Worm (Caenorhabditis elegans): Measurements from ENCODE around the gene W06A7.2.

W06A7.2 gene

DNA sequence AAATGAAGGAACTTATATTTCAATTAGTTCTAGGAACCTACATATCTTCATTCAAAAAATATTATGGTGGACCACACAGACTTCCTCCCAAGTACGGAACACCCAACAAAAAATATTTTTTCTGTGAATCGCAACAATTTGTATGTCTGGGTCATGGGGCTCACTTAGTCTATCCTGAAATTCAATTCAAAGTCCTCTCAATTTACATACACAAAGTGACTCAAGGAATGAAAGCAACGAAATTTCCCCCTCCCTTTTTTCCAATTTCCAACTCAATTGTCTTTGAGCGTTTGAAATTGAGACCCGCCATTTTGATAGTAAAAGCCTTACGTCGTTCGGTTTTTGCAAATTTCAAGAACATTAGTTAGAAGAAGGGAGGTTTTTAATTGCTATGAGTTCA, 37.7 kb downstream of the W06A7.2 start:
- TF ChIP-seq fkh-10 (GFP tag; optimal IDR thresholded peaks at IDR 0.05): peak; percentile 46
- TF ChIP-seq ceh-90 (tag; optimal IDR thresholded peaks at IDR 0.05): no peak

DNA sequence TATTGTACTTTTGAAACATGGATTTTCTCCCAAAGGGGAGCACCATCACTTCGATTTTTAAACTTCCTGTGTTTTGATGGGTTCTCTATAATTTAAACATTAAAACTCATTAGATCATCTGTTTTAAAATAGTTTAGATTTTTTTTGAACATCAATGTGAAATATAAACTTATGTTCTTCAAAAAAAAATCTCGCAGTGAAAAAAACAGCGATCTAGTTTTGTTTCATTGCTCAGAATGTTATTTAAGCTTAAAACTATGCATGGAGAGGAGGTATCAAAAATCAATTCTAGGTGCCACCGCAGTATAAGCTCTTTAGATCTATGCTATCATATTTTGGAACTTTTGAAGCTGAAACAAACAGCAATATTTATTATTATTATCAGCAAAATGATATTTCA, 46.5 kb downstream of the W06A7.2 start, which contains the start of gene gcy-14:
gcy-14 (minus strand) TSS at position 101 of the 400 bp plus-strand sequence.
- TF ChIP-seq lsy-2 (tag; optimal IDR thresholded peaks at IDR 0.05): no peak
- no peak for TF ChIP-seq ceh-63 (GFP tag; optimal IDR thresholded peaks at IDR 0.05)
- no peak for TF ChIP-seq ces-1 (GFP tag; optimal IDR thresholded peaks at IDR 0.05)
- no peak for TF ChIP-seq ceh-82 (tag; optimal IDR thresholded peaks at IDR 0.05)
- no peak for TF ChIP-seq efl-1 (optimal IDR thresholded peaks at IDR 0.05)
- no peak for TF ChIP-seq efl-1 (GFP tag; optimal IDR thresholded peaks at IDR 0.05 in 1 of 2)
- no peak for TF ChIP-seq pag-3 (tag; optimal IDR thresholded peaks at IDR 0.05; ENCODE audit: borderline replicate concordance, insufficient read depth)

DNA sequence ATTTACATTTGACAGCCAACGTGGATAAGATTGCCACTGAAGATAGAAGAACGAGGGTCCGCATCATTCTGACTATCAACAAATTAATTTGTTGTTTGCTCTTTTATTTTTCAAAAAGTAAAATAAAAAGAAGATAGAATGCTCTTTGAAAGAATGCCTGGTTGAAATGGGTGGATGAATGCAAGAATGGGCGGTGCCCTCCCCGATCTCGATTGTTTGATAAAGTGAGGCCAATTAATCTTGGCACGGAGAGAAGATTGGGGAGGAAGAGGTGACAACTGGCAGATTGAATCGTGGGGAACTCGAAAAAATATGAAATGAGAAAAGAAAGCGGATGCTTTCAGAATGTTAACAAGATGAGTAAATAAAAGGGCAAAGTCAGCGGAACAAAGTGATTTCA, 49.7 kb downstream of the W06A7.2 start, which contains the start of gene ZC412.3:
ZC412.3 (minus strand) TSS at position 183 of the 400 bp plus-strand sequence.
- TF ChIP-seq unc-130 (tag; optimal IDR thresholded peaks at IDR 0.05) (peak; percentile 56), ceh-82 (tag; optimal IDR thresholded peaks at IDR 0.05) (no peak), hlh-17 (GFP tag; optimal IDR thresholded peaks at IDR 0.05; ENCODE audit: borderline replicate concordance) (no peak), dpl-1 (GFP tag; optimal IDR thresholded peaks at IDR 0.05) (no peak), efl-3 (GFP tag; optimal IDR thresholded peaks at IDR 0.05) (no peak), ceh-90 (tag; optimal IDR thresholded peaks at IDR 0.05) (no peak), snu-23 (GFP tag; optimal IDR thresholded peaks at IDR 0.05) (peak; percentile 23), nhr-90 (tag; optimal IDR thresholded peaks at IDR 0.05; ENCODE audit: poor library complexity) (no peak), mep-1 (tag; optimal IDR thresholded peaks at IDR 0.05) (peak; percentile 11), pag-3 (tag; optimal IDR thresholded peaks at IDR 0.05; ENCODE audit: borderline replicate concordance, insufficient read depth) (peak; percentile 88), nhr-12 (tag; optimal IDR thresholded peaks at IDR 0.05) (no peak), grh-1 (GFP tag; IDR thresholded peaks at IDR 0.05) (no peak), lin-13 (GFP tag; optimal IDR thresholded peaks at IDR 0.05) (no peak), lin-39 (tag; optimal IDR thresholded peaks at IDR 0.05) (peak; percentile 53), skn-1 (tag; optimal IDR thresholded peaks at IDR 0.05) (no peak), lin-15B (tag; optimal IDR thresholded peaks at IDR 0.05) (no peak), ets-5 (GFP tag; IDR thresholded peaks at IDR 0.05) (no peak), tlp-1 (tag; optimal IDR thresholded peaks at IDR 0.05) (no peak), zip-4 (GFP tag; optimal IDR thresholded peaks at IDR 0.05) (no peak), jun-1 (tag; optimal IDR thresholded peaks at IDR 0.05) (no peak), lin-14 (GFP tag; optimal IDR thresholded peaks at IDR 0.05) (peak; percentile 77), nhr-11 (tag; optimal IDR thresholded peaks at IDR 0.05) (no peak), mab-9 (GFP tag; IDR thresholded peaks at IDR 0.05) (no peak), ceh-63 (GFP tag; optimal IDR thresholded peaks at IDR 0.05) (no peak), C16A3.4 (tag; optimal IDR thresholded peaks at IDR 0.05) (no peak), hlh-4 (tag; optimal IDR thresholded peaks at IDR 0.05) (no peak), dsc-1 (tag; optimal IDR thresholded peaks at IDR 0.05) (no peak), nhr-47 (tag; optimal IDR thresholded peaks at IDR 0.05) (no peak), efl-1 (optimal IDR thresholded peaks at IDR 0.05) (no peak), efl-1 (GFP tag; optimal IDR thresholded peaks at IDR 0.05 in 1 of 2) (no peak), irx-1 (tag; optimal IDR thresholded peaks at IDR 0.05) (no peak), tbx-2 (tag; optimal IDR thresholded peaks at IDR 0.05) (no peak), vab-15 (tag; optimal IDR thresholded peaks at IDR 0.05) (peak; percentile 3), C04F5.9 (tag; optimal IDR thresholded peaks at IDR 0.05) (no peak), nhr-77 (tag; optimal IDR thresholded peaks at IDR 0.05) (no peak), rnt-1 (tag; optimal IDR thresholded peaks at IDR 0.05) (peak; percentile 72), fkh-4 (tag; optimal IDR thresholded peaks at IDR 0.05; ENCODE audit: borderline replicate concordance) (no peak), sox-4 (tag; optimal IDR thresholded peaks at IDR 0.05) (no peak), nhr-20 (tag; optimal IDR thresholded peaks at IDR 0.05) (no peak), mef-2 (tag; optimal IDR thresholded peaks at IDR 0.05) (no peak), aha-1 (tag; optimal IDR thresholded peaks at IDR 0.05) (no peak)
